Fruit fly (Drosophila melanogaster) whole organism, embryonic: ENCODE results near the gene UQCR-14L.

Experiments
- Antp ChIP-seq: fragments of 200-800 bp; sonication (Bioruptor generic); optimal IDR thresholded peaks from 3 replicates; lab custom pipeline; 2016; ENCODE audit warnings: missing biosample characterization, missing genetic modification characterization
- BEAF-32 ChIP-seq: fragments of 200-800 bp; sonication (Bioruptor generic); optimal IDR thresholded peaks from 3 replicates; lab custom pipeline; 2017; ENCODE audit warnings: missing biosample characterization, missing genetic modification characterization, mild to moderate bottlenecking, moderate library complexity, missing genetic modification reagents
- C15 ChIP-seq: fragments of 200-800 bp; sonication (Bioruptor generic); IDR thresholded peaks from 3 replicates; pipeline ENCODE4 v1.3.6; 2022; ENCODE audit warnings: missing biosample characterization, missing genetic modification characterization
- CG11696 ChIP-seq: fragments of 200-800 bp; sonication (Bioruptor generic); IDR thresholded peaks from 2 replicates; pipeline ENCODE4 v1.3.6; 2022; ENCODE audit warnings: missing biosample characterization, missing genetic modification characterization
- CG12236 ChIP-seq: fragments of 200-800 bp; sonication (Bioruptor generic); optimal IDR thresholded peaks from 2 replicates; lab custom pipeline; 2016; ENCODE audit warnings: missing biosample characterization, missing genetic modification characterization
- CG12769 ChIP-seq: fragments of 200-800 bp; sonication (Bioruptor generic); optimal IDR thresholded peaks from 2 replicates; lab custom pipeline; 2019; ENCODE audit warnings: missing biosample characterization, mild to moderate bottlenecking, missing genetic modification characterization, moderate library complexity
- CG14050 ChIP-seq: fragments of 200-800 bp; sonication (Bioruptor generic); IDR thresholded peaks from 3 replicates; pipeline ENCODE4 v1.3.6; 2022; ENCODE audit warnings: missing biosample characterization, missing genetic modification characterization
- CG15601 ChIP-seq: fragments of 200-800 bp; sonication (Bioruptor generic); optimal IDR thresholded peaks from 3 replicates; lab custom pipeline; 2019; ENCODE audit warnings: missing biosample characterization, mild to moderate bottlenecking, missing genetic modification characterization, moderate library complexity
- CG17186 ChIP-seq: fragments of 200-800 bp; sonication (Bioruptor generic); optimal IDR thresholded peaks from 3 replicates; lab custom pipeline; 2017; ENCODE audit warnings: missing biosample characterization, missing genetic modification reagents, missing genetic modification characterization
- CG17328 ChIP-seq: fragments of 200-800 bp; sonication (Bioruptor generic); IDR thresholded peaks from 2 replicates; pipeline ENCODE4 v1.3.6; 2022; ENCODE audit warnings: missing biosample characterization, missing genetic modification characterization
- CG2116 ChIP-seq: fragments of 200-800 bp; sonication (Bioruptor generic); optimal IDR thresholded peaks from 3 replicates; lab custom pipeline; 2018; ENCODE audit warnings: missing biosample characterization, mild to moderate bottlenecking, missing genetic modification characterization
- CG33557 ChIP-seq: fragments of 200-800 bp; sonication (Bioruptor generic); optimal IDR thresholded peaks from 2 replicates; lab custom pipeline; 2019; ENCODE audit warnings: missing biosample characterization, mild to moderate bottlenecking, missing genetic modification characterization, moderate library complexity
- CG3726 ChIP-seq: fragments of 200-800 bp; sonication (Bioruptor generic); IDR thresholded peaks from 3 replicates; pipeline ENCODE4, ENCODE4 v1.3.6; 2022; ENCODE audit warnings: missing biosample characterization, missing genetic modification characterization
- CG5180 ChIP-seq: fragments of 200-800 bp; sonication (Bioruptor generic); optimal IDR thresholded peaks from 3 replicates; lab custom pipeline; 2017; ENCODE audit warnings: missing biosample characterization, missing genetic modification characterization, mild to moderate bottlenecking, moderate library complexity, missing genetic modification reagents
- CG6254 ChIP-seq: fragments of 200-800 bp; sonication (Bioruptor generic); optimal IDR thresholded peaks from 3 replicates; lab custom pipeline; 2017; ENCODE audit warnings: mild to moderate bottlenecking, missing biosample characterization, missing genetic modification reagents, missing genetic modification characterization
- CG6683 ChIP-seq: fragments of 200-800 bp; sonication (Bioruptor generic); optimal IDR thresholded peaks from 2 replicates; lab custom pipeline; 2017; ENCODE audit warnings: missing biosample characterization, mild to moderate bottlenecking, missing genetic modification characterization, missing genetic modification reagents
- CG7786 ChIP-seq: fragments of 200-800 bp; sonication (Bioruptor generic); optimal IDR thresholded peaks from 2 replicates; lab custom pipeline; 2016; ENCODE audit warnings: missing biosample characterization, missing genetic modification characterization
- CG8765 ChIP-seq: fragments of 200-800 bp; sonication (Bioruptor generic); IDR thresholded peaks from 2 replicates; pipeline ENCODE4 v1.3.6; 2022; ENCODE audit warnings: missing biosample characterization, missing genetic modification characterization
- CG9727 ChIP-seq: fragments of 200-800 bp; sonication (Bioruptor generic); optimal IDR thresholded peaks from 3 replicates; lab custom pipeline; 2017; ENCODE audit warnings: missing biosample characterization, mild to moderate bottlenecking, missing genetic modification characterization
- CG9817 ChIP-seq: fragments of 200-800 bp; sonication (Bioruptor generic); optimal IDR thresholded peaks from 2 replicates; lab custom pipeline; 2018; ENCODE audit warnings: missing biosample characterization, mild to moderate bottlenecking, missing genetic modification characterization, moderate library complexity
- Chrac-16 ChIP-seq: fragments of 200-800 bp; sonication (Bioruptor generic); optimal IDR thresholded peaks from 3 replicates; lab custom pipeline; 2016; ENCODE audit warnings: missing biosample characterization, missing genetic modification characterization
- Ets97D ChIP-seq: fragments of 200-800 bp; sonication (Bioruptor generic); optimal IDR thresholded peaks from 3 replicates; lab custom pipeline; 2016; ENCODE audit warnings: missing biosample characterization, missing genetic modification characterization
- HHEX ChIP-seq: fragments of 200-800 bp; sonication (Bioruptor generic); optimal IDR thresholded peaks from 3 replicates; lab custom pipeline; 2017; ENCODE audit warnings: missing biosample characterization, mild to moderate bottlenecking, missing genetic modification characterization, missing genetic modification reagents
- Hmx ChIP-seq: fragments of 200-800 bp; sonication (Bioruptor generic); optimal IDR thresholded peaks from 2 replicates; lab custom pipeline; 2016; ENCODE audit warnings: missing biosample characterization, missing genetic modification characterization
- Hr3 ChIP-seq: fragments of 200-800 bp; sonication (Bioruptor generic); optimal IDR thresholded peaks from 3 replicates; lab custom pipeline; 2016; ENCODE audit warnings: missing biosample characterization, missing genetic modification characterization
- Mes4 ChIP-seq: fragments of 200-800 bp; sonication (Bioruptor generic); optimal IDR thresholded peaks from 2 replicates; lab custom pipeline; 2016; ENCODE audit warnings: missing biosample characterization, missing genetic modification characterization
- Neu2 ChIP-seq: fragments of 200-800 bp; sonication (Bioruptor generic); optimal IDR thresholded peaks from 3 replicates; lab custom pipeline; 2016; ENCODE audit warnings: missing biosample characterization, missing genetic modification characterization, borderline replicate concordance
- NfI ChIP-seq: fragments of 200-800 bp; sonication (Bioruptor generic); optimal IDR thresholded peaks from 3 replicates; lab custom pipeline; 2018; ENCODE audit warnings: missing biosample characterization, mild to moderate bottlenecking, missing genetic modification characterization, moderate library complexity
- Oli ChIP-seq: fragments of 200-800 bp; sonication (Bioruptor generic); optimal IDR thresholded peaks from 2 replicates; lab custom pipeline; 2018; ENCODE audit warnings: missing biosample characterization, mild to moderate bottlenecking, missing genetic modification characterization, moderate library complexity
- Sox100B ChIP-seq: fragments of 200-800 bp; sonication (Bioruptor generic); optimal IDR thresholded peaks from 3 replicates; lab custom pipeline; 2018; ENCODE audit warnings: missing biosample characterization, mild to moderate bottlenecking, missing genetic modification characterization
- Sox102F ChIP-seq: fragments of 200-800 bp; sonication (Bioruptor generic); optimal IDR thresholded peaks from 2 replicates; lab custom pipeline; 2018; ENCODE audit warnings: missing biosample characterization, mild to moderate bottlenecking, missing genetic modification characterization, moderate library complexity
- Taf1 ChIP-seq: fragments of 200-800 bp; sonication (Bioruptor generic); IDR thresholded peaks from 2 replicates; pipeline ENCODE4 v1.3.6; 2022; ENCODE audit warnings: missing biosample characterization, missing genetic modification characterization
- Vsx1 ChIP-seq: fragments of 200-800 bp; sonication (Bioruptor generic); optimal IDR thresholded peaks from 2 replicates; lab custom pipeline; 2017; ENCODE audit warnings: missing biosample characterization, mild to moderate bottlenecking, missing genetic modification characterization, missing genetic modification reagents
- YL-1 ChIP-seq: fragments of 200-800 bp; sonication (Bioruptor generic); optimal IDR thresholded peaks from 3 replicates; lab custom pipeline; 2017; ENCODE audit warnings: missing biosample characterization, mild to moderate bottlenecking, missing genetic modification characterization
- abd-A ChIP-seq: fragments of 200-800 bp; sonication (Bioruptor generic); optimal IDR thresholded peaks from 3 replicates; lab custom pipeline; 2019; ENCODE audit warnings: missing biosample characterization, mild to moderate bottlenecking, missing genetic modification characterization, moderate library complexity
- cas ChIP-seq: fragments of 200-800 bp; sonication (Bioruptor generic); IDR thresholded peaks from 2 replicates; pipeline ENCODE4 v1.3.6; 2022; ENCODE audit warnings: missing biosample characterization, missing genetic modification characterization
- chn ChIP-seq: fragments of 200-800 bp; sonication (Bioruptor generic); optimal IDR thresholded peaks from 2 replicates; lab custom pipeline; 2016; ENCODE audit warnings: missing biosample characterization, missing genetic modification characterization
- danr ChIP-seq: fragments of 200-800 bp; sonication (Bioruptor generic); IDR thresholded peaks from 2 replicates; pipeline ENCODE4 v1.3.6; 2022; ENCODE audit warnings: missing biosample characterization, missing genetic modification characterization
- kah ChIP-seq: fragments of 200-800 bp; sonication (Bioruptor generic); optimal IDR thresholded peaks from 2 replicates; lab custom pipeline; 2018; ENCODE audit warnings: missing biosample characterization, mild to moderate bottlenecking, missing genetic modification characterization
- luna ChIP-seq: fragments of 200-800 bp; sonication (Bioruptor generic); optimal IDR thresholded peaks from 2 replicates; lab custom pipeline; 2016; ENCODE audit warnings: missing biosample characterization, missing genetic modification characterization
- pnt ChIP-seq: fragments of 200-800 bp; sonication (Bioruptor generic); optimal IDR thresholded peaks from 3 replicates; lab custom pipeline; 2016; ENCODE audit warnings: missing biosample characterization, missing genetic modification characterization
- shn ChIP-seq: fragments of 200-800 bp; sonication (Bioruptor generic); optimal IDR thresholded peaks from 3 replicates; lab custom pipeline; 2016; ENCODE audit warnings: missing biosample characterization, missing genetic modification characterization
- sisA ChIP-seq: fragments of 200-800 bp; sonication (Bioruptor generic); IDR thresholded peaks from 2 replicates; pipeline ENCODE4 v1.3.6; 2022; ENCODE audit warnings: missing biosample characterization, missing genetic modification characterization
- sna ChIP-seq: fragments of 200-800 bp; sonication (Bioruptor generic); IDR thresholded peaks from 2 replicates; pipeline ENCODE4 v1.3.6; 2022; ENCODE audit warnings: missing biosample characterization, missing genetic modification characterization; ENCODE audit not compliant: partially characterized antibody
- sr ChIP-seq: fragments of 200-800 bp; sonication (Bioruptor generic); IDR thresholded peaks from 3 replicates; pipeline ENCODE4 v1.3.6; 2022; ENCODE audit warnings: missing biosample characterization, missing genetic modification characterization
- twi ChIP-seq: fragments of 200-800 bp; optimal IDR thresholded peaks from 2 replicates; lab custom pipeline; 2019; ENCODE audit warnings: missing biosample characterization, mild to moderate bottlenecking, missing genetic modification characterization, moderate library complexity
- vnd ChIP-seq: fragments of 200-800 bp; sonication (Bioruptor generic); IDR thresholded peaks from 3 replicates; pipeline ENCODE4 v1.3.6; 2022; ENCODE audit warnings: missing biosample characterization, missing genetic modification characterization; ENCODE audit not compliant: partially characterized antibody

Gene UQCR-14L

DNA sequence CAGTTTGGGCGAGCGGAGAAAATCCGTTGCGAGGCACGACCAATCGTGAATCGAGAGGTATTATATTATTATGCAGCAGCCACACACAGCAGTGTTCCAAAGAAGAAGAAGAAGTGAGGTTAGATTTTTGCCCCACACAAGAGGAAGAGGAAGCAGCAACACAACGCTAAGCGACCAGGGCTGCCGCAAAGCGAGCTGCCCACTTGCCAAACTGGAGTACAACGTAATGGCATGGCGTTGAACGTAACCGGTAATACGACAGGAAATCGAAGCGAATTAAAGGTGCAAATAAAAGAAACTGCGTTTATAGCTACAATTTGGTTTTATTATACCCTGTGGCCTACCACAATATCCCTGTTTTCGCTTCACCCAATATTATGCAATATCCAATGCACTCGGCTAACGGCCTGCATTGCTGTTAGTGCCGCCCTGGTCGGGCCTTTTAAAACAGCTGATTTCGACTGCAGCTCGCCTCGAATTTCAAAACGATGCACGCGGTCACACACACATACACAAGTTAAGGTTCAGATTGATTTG, 41.7 kb downstream of the UQCR-14L start (continued):
- TF ChIP-seq Taf1 (GFP tag; lab: Robert Waterston, UW) (no peak), Neu2 (GFP tag; lab: Kevin White, UChicago) (peak; percentile 9), YL-1 (peak; percentile 90), Sox100B (GFP tag; lab: Kevin White, UChicago) (peak; percentile 80), CG6683 (GFP tag; lab: Kevin White, UChicago) (peak; percentile 59), abd-A (tag; lab: Kevin White, UChicago) (peak; percentile 36), C15 (GFP tag; lab: Robert Waterston, UW) (no peak)

DNA sequence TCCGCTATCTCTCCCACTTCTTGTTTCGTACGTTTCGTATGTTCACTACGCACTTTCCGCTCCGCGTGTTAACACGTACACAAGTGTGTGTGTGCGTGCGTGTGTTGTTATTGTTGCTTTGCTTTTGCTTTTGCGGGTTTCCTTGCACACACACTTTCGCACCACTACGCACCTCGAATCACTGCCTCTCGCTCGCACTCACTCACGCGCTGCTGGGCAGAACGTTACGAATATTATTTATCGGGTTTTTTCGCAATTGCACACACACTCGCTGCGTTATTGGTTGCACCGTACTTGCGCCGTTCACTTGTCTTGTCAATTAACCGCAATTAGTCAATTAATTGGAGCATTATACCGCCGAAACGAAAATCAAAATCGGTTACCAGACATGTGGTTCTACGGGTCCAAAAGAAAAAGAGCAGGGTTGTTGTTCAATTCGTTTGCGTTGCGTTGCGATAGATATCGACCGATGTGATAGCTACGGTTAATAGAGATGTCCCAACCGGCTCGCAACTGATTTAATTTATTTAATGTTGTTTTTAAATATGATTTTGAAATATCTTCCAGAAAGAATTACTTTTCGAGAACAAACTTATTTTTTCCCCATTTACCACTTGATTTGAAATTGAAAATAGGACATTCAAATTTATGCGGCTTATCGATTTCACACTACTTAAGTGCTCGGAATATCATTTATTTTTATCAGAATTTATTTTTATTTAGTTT, 42.4 kb downstream of the UQCR-14L start, which contains the start of gene larp:
TSS of gene larp (minus strand) at position 395 of the 726 bp plus-strand sequence.
- TF ChIP-seq sna: peak; percentile 89
- TF ChIP-seq CG12769 (tag; lab: Kevin White, UChicago): peak; percentile 53
- TF ChIP-seq Antp (GFP tag; lab: Kevin White, UChicago): peak; percentile 59
- TF ChIP-seq CG8765 (GFP tag; lab: Robert Waterston, UW): peak; percentile 67; the same call in 1 of the 2 replicates
- TF ChIP-seq CG5180 (GFP tag; lab: Kevin White, UChicago): no peak
- TF ChIP-seq CG11696 (GFP tag; lab: Robert Waterston, UW): peak; percentile 30; the same call in 1 of the 2 replicates
- TF ChIP-seq CG3726: peak; percentile 49; the same call in 1 of the 3 replicates
- no peak for TF ChIP-seq Vsx1 (GFP tag; lab: Kevin White, UChicago)
- no peak; the same call in 2 of the 3 replicates for TF ChIP-seq sr (GFP tag; lab: Robert Waterston, UW)
- peak; percentile 70 for TF ChIP-seq CG17328
- TF ChIP-seq CG33557 (GFP tag; lab: Kevin White, UChicago): peak; percentile 25
- TF ChIP-seq NfI (GFP tag; lab: Kevin White, UChicago): peak; percentile 64
- TF ChIP-seq luna (GFP tag; lab: Kevin White, UChicago): peak; percentile 58
- no peak for TF ChIP-seq Hmx (GFP tag; lab: Kevin White, UChicago)
- TF ChIP-seq CG7786 (GFP tag; lab: Kevin White, UChicago): peak; percentile 44
- peak; percentile 96 for TF ChIP-seq CG2116 (GFP tag; lab: Kevin White, UChicago)
- TF ChIP-seq Hr3 (GFP tag; lab: Kevin White, UChicago): peak; percentile 63
- TF ChIP-seq CG6254: no peak
- TF ChIP-seq sisA (GFP tag; lab: Robert Waterston, UW): peak; percentile 78
- peak; percentile 72 for TF ChIP-seq chn (GFP tag; lab: Kevin White, UChicago)
- TF ChIP-seq CG9817 (tag; lab: Kevin White, UChicago): peak; percentile 76
- no peak for TF ChIP-seq HHEX (GFP tag; lab: Kevin White, UChicago)
- TF ChIP-seq Ets97D (GFP tag; lab: Kevin White, UChicago): peak; percentile 80
- peak; percentile 23 for TF ChIP-seq Mes4 (GFP tag; lab: Kevin White, UChicago)
- TF ChIP-seq kah: no peak
- TF ChIP-seq Oli (tag; lab: Kevin White, UChicago): peak; percentile 28
- TF ChIP-seq CG9727 (GFP tag; lab: Kevin White, UChicago): peak; percentile 49
- TF ChIP-seq cas (GFP tag; lab: Robert Waterston, UW): peak; percentile 48; the same call in 1 of the 2 replicates
- peak; percentile 75 for TF ChIP-seq Chrac-16 (GFP tag; lab: Kevin White, UChicago)
- TF ChIP-seq pnt (GFP tag; lab: Kevin White, UChicago): peak; percentile 18
- TF ChIP-seq CG12236 (GFP tag; lab: Kevin White, UChicago): peak; percentile 13
- TF ChIP-seq CG15601: peak; percentile 53
- peak; percentile 97 for TF ChIP-seq BEAF-32 (GFP tag; lab: Kevin White, UChicago)
- TF ChIP-seq twi (tag; lab: Kevin White, UChicago): peak; percentile 64
- TF ChIP-seq shn (GFP tag; lab: Kevin White, UChicago): peak; percentile 61
- TF ChIP-seq Sox102F (GFP tag; lab: Kevin White, UChicago): peak; percentile 67
- peak; percentile 88 for TF ChIP-seq CG17186 (GFP tag; lab: Kevin White, UChicago)
- peak; percentile 95 for TF ChIP-seq vnd (GFP tag; lab: Robert Waterston, UW)
- TF ChIP-seq CG14050: no peak; the same call in 2 of the 3 replicates
- TF ChIP-seq danr (GFP tag; lab: Robert Waterston, UW): no peak
